Worm (Caenorhabditis elegans) whole organism, L4/young adult: ENCODE results near the gene dpy-27.

Experiments used
- W03F9.2 ChIP-seq: fragments of 150-350 bp; optimal IDR thresholded peaks from 2 replicates; lab custom pipeline; 2014; ENCODE audit warnings: missing biosample characterization, missing genetic modification characterization
- him-1 ChIP-seq: sonication (generic microtip); optimal IDR thresholded peaks from 2 replicates; lab custom pipeline; 2016; ENCODE audit warnings: missing genotype, missing genetic modification reagents, missing genetic modification characterization, missing compliant biosample characterization

ce11 chrIII:3814421-3814820 lies 5.1 kb downstream of the dpy-27 start:
- TF ChIP-seq him-1 (tag; lab: Kevin White, UChicago) (no peak), W03F9.2 (tag; lab: Kevin White, UChicago) (no peak)
